Fruit fly (Drosophila melanogaster): ENCODE data around the gene RanGAP.

The RanGAP gene

dm6 chr2L:19452535-19453317 lies 11.0 kb downstream of the RanGAP start:
- TF ChIP-seq Jra (GFP tag; optimal IDR thresholded peaks at IDR 0.05) = no peak
- no peak for TF ChIP-seq Sp1 (GFP tag; optimal IDR thresholded peaks at IDR 0.05)
- peak; percentile 6 for TF ChIP-seq ey (GFP tag; optimal IDR thresholded peaks at IDR 0.05)
- TF ChIP-seq dl (GFP tag; optimal IDR thresholded peaks at IDR 0.05; ENCODE audit: insufficient read depth in 1 of 2, partially characterized antibody in 2 of 2) = no peak
- TF ChIP-seq woc (GFP tag; optimal IDR thresholded peaks at IDR 0.05) = peak; percentile 33
- no peak for TF ChIP-seq CrebA (GFP tag; optimal IDR thresholded peaks at IDR 0.05; ENCODE audit: borderline replicate concordance)
- TF ChIP-seq Hr83 (GFP tag; optimal IDR thresholded peaks at IDR 0.05; ENCODE audit: poor library complexity, severe bottlenecking) = no peak
- TF ChIP-seq tai (GFP tag; optimal IDR thresholded peaks at IDR 0.05) = no peak
- TF ChIP-seq h (GFP tag; optimal IDR thresholded peaks at IDR 0.05) = peak; percentile 89
- no peak for TF ChIP-seq rgr (GFP tag; optimal IDR thresholded peaks at IDR 0.05)
- TF ChIP-seq psq (GFP tag; optimal IDR thresholded peaks at IDR 0.05) = no peak
- no peak for TF ChIP-seq br (GFP tag; optimal IDR thresholded peaks at IDR 0.05)
- TF ChIP-seq Rel (GFP tag; optimal IDR thresholded peaks at IDR 0.05) = no peak
- no peak for TF ChIP-seq Rel (tag; optimal IDR thresholded peaks at IDR 0.05)
- TF ChIP-seq fru (GFP tag; optimal IDR thresholded peaks at IDR 0.05) = no peak
- no peak for TF ChIP-seq CG32264 (GFP tag; optimal IDR thresholded peaks at IDR 0.05)
- TF ChIP-seq CG9705 (GFP tag; optimal IDR thresholded peaks at IDR 0.05) = no peak
- no peak for TF ChIP-seq lola (GFP tag; optimal IDR thresholded peaks at IDR 0.05)
- peak; percentile 6 for TF ChIP-seq Myc (optimal IDR thresholded peaks at IDR 0.05)
- no peak for TF ChIP-seq usp (GFP tag; optimal IDR thresholded peaks at IDR 0.05)
- TF ChIP-seq foxo (GFP tag; optimal IDR thresholded peaks at IDR 0.05) = peak in 1 of 2 experiments; percentile 35
- peak; percentile 2 for TF ChIP-seq HLH106 (tag; optimal IDR thresholded peaks at IDR 0.05)
- no peak for TF ChIP-seq Abd-B (GFP tag; optimal IDR thresholded peaks at IDR 0.05)
- TF ChIP-seq Vsx2 (GFP tag; optimal IDR thresholded peaks at IDR 0.05; ENCODE audit: partially characterized antibody) = no peak
- TF ChIP-seq OdsH (GFP tag; optimal IDR thresholded peaks at IDR 0.05) = peak; percentile 26
- TF ChIP-seq pan (optimal IDR thresholded peaks at IDR 0.05) = no peak

dm6 chr2L:19453381-19453780 lies 11.6 kb downstream of the RanGAP start, which contains the start of gene Top2:
TSS of gene Top2 (minus strand) at chr2L:19453490.
- TF ChIP-seq Myc (optimal IDR thresholded peaks at IDR 0.05) = no peak
- TF ChIP-seq br (GFP tag; optimal IDR thresholded peaks at IDR 0.05) = no peak
- TF ChIP-seq Vsx2 (GFP tag; optimal IDR thresholded peaks at IDR 0.05; ENCODE audit: partially characterized antibody) = peak; percentile 9
- TF ChIP-seq ey (GFP tag; optimal IDR thresholded peaks at IDR 0.05) = no peak
- TF ChIP-seq rgr (GFP tag; optimal IDR thresholded peaks at IDR 0.05) = peak; percentile 7
- no peak for TF ChIP-seq Mio (GFP tag; optimal IDR thresholded peaks at IDR 0.05)
- peak in 1 of 2 experiments; percentile 23 for TF ChIP-seq foxo (GFP tag; optimal IDR thresholded peaks at IDR 0.05)
- no peak for TF ChIP-seq Hr78 (GFP tag; optimal IDR thresholded peaks at IDR 0.05)
- TF ChIP-seq woc (GFP tag; optimal IDR thresholded peaks at IDR 0.05) = peak; percentile 6
- TF ChIP-seq Rel (GFP tag; optimal IDR thresholded peaks at IDR 0.05) = no peak
- peak; percentile 29 for TF ChIP-seq Rel (tag; optimal IDR thresholded peaks at IDR 0.05)
- peak; percentile 69 for TF ChIP-seq Hr83 (GFP tag; optimal IDR thresholded peaks at IDR 0.05; ENCODE audit: poor library complexity, severe bottlenecking)
- TF ChIP-seq Dfd (GFP tag; optimal IDR thresholded peaks at IDR 0.05) = no peak
- TF ChIP-seq GATAd (GFP tag; optimal IDR thresholded peaks at IDR 0.05) = no peak
- TF ChIP-seq dsf (GFP tag; optimal IDR thresholded peaks at IDR 0.05; ENCODE audit: borderline replicate concordance) = no peak
- no peak for TF ChIP-seq sage (GFP tag; optimal IDR thresholded peaks at IDR 0.05)
- TF ChIP-seq dl (GFP tag; optimal IDR thresholded peaks at IDR 0.05; ENCODE audit: insufficient read depth in 1 of 2, partially characterized antibody in 2 of 2) = no peak
- no peak for TF ChIP-seq dmrt93B (GFP tag; optimal IDR thresholded peaks at IDR 0.05)
- TF ChIP-seq Abd-B (GFP tag; optimal IDR thresholded peaks at IDR 0.05) = no peak
- no peak for TF ChIP-seq pan (optimal IDR thresholded peaks at IDR 0.05)
- TF ChIP-seq Dif (GFP tag; optimal IDR thresholded peaks at IDR 0.05; ENCODE audit: partially characterized antibody) = no peak
- TF ChIP-seq CrebA (GFP tag; optimal IDR thresholded peaks at IDR 0.05; ENCODE audit: borderline replicate concordance) = no peak
- TF ChIP-seq OdsH (GFP tag; optimal IDR thresholded peaks at IDR 0.05) = no peak
- TF ChIP-seq fru (GFP tag; optimal IDR thresholded peaks at IDR 0.05) = no peak
- TF ChIP-seq HLH106 (tag; optimal IDR thresholded peaks at IDR 0.05) = peak; percentile 32
- TF ChIP-seq N (GFP tag; optimal IDR thresholded peaks at IDR 0.05) = no peak
- peak; percentile 16 for TF ChIP-seq Jra (GFP tag; optimal IDR thresholded peaks at IDR 0.05)
- TF ChIP-seq Sp1 (GFP tag; optimal IDR thresholded peaks at IDR 0.05) = no peak
- peak; percentile 66 for TF ChIP-seq Hnf4 (GFP tag; optimal IDR thresholded peaks at IDR 0.05)
- TF ChIP-seq usp (GFP tag; optimal IDR thresholded peaks at IDR 0.05) = no peak
- TF ChIP-seq sv (GFP tag; optimal IDR thresholded peaks at IDR 0.05) = no peak
- no peak for TF ChIP-seq tai (GFP tag; optimal IDR thresholded peaks at IDR 0.05)
- no peak for TF ChIP-seq CG9705 (GFP tag; optimal IDR thresholded peaks at IDR 0.05)
- TF ChIP-seq CG32264 (GFP tag; optimal IDR thresholded peaks at IDR 0.05) = no peak
- TF ChIP-seq h (GFP tag; optimal IDR thresholded peaks at IDR 0.05) = peak; percentile 60
- no peak for TF ChIP-seq psq (GFP tag; optimal IDR thresholded peaks at IDR 0.05)
- TF ChIP-seq jim (GFP tag; optimal IDR thresholded peaks at IDR 0.05) = no peak
- no peak for TF ChIP-seq brk (GFP tag; optimal IDR thresholded peaks at IDR 0.05)
- TF ChIP-seq lola (GFP tag; optimal IDR thresholded peaks at IDR 0.05) = no peak
